Fruit fly (Drosophila melanogaster): ENCODE data around the gene Tollo.

Gene Tollo

dm6 chr3L:15266628-15267027 is 31.2 kb downstream of the Tollo start:
- TF ChIP-seq CG8478 (optimal IDR thresholded peaks at IDR 0.05) = no peak
- no peak for TF ChIP-seq psq (optimal IDR thresholded peaks at IDR 0.05)
- TF ChIP-seq Dll (optimal IDR thresholded peaks at IDR 0.05) = no peak
- no peak for TF ChIP-seq EcR (GFP tag; optimal IDR thresholded peaks at IDR 0.05)
- TF ChIP-seq usp (GFP tag; optimal IDR thresholded peaks at IDR 0.05) = no peak

- no peak for TF ChIP-seq EcR (GFP tag; optimal IDR thresholded peaks at IDR 0.05)
- TF ChIP-seq usp (GFP tag; optimal IDR thresholded peaks at IDR 0.05) = no peak
- TF ChIP-seq Dll (optimal IDR thresholded peaks at IDR 0.05) = no peak
- TF ChIP-seq psq (optimal IDR thresholded peaks at IDR 0.05) = no peak
- no peak for TF ChIP-seq pan (optimal IDR thresholded peaks at IDR 0.05)
- no peak for TF ChIP-seq CG8478 (optimal IDR thresholded peaks at IDR 0.05)
Measured at dm6 chr3L:15267710-15268609, 32.5 kb downstream of the Tollo start.

- TF ChIP-seq pan (optimal IDR thresholded peaks at IDR 0.05) = no peak
- no peak for TF ChIP-seq EcR (GFP tag; optimal IDR thresholded peaks at IDR 0.05)
- TF ChIP-seq usp (GFP tag; optimal IDR thresholded peaks at IDR 0.05) = no peak
- TF ChIP-seq Dll (optimal IDR thresholded peaks at IDR 0.05) = no peak
- TF ChIP-seq CG8478 (optimal IDR thresholded peaks at IDR 0.05) = no peak
- no peak for TF ChIP-seq psq (optimal IDR thresholded peaks at IDR 0.05)
Measured at dm6 chr3L:15268707-15269385, 33.4 kb downstream of the Tollo start.

- no peak for TF ChIP-seq Dll (optimal IDR thresholded peaks at IDR 0.05)
- TF ChIP-seq EcR (GFP tag; optimal IDR thresholded peaks at IDR 0.05) = no peak
- TF ChIP-seq pan (optimal IDR thresholded peaks at IDR 0.05) = no peak
- TF ChIP-seq usp (GFP tag; optimal IDR thresholded peaks at IDR 0.05) = no peak
- no peak for TF ChIP-seq CG8478 (optimal IDR thresholded peaks at IDR 0.05)
- TF ChIP-seq psq (optimal IDR thresholded peaks at IDR 0.05) = no peak
Measured at dm6 chr3L:15275469-15276153, 40.2 kb downstream of the Tollo start.

dm6 chr3L:15281069-15281468 is 45.6 kb downstream of the Tollo start:
- TF ChIP-seq Dll (optimal IDR thresholded peaks at IDR 0.05) = no peak
- TF ChIP-seq EcR (GFP tag; optimal IDR thresholded peaks at IDR 0.05) = no peak
- no peak for TF ChIP-seq pan (optimal IDR thresholded peaks at IDR 0.05)
- TF ChIP-seq CG8478 (optimal IDR thresholded peaks at IDR 0.05) = no peak
- no peak for TF ChIP-seq usp (GFP tag; optimal IDR thresholded peaks at IDR 0.05)
- TF ChIP-seq psq (optimal IDR thresholded peaks at IDR 0.05) = no peak

- TF ChIP-seq psq (optimal IDR thresholded peaks at IDR 0.05) (no peak), CG8478 (optimal IDR thresholded peaks at IDR 0.05) (no peak), EcR (GFP tag; optimal IDR thresholded peaks at IDR 0.05) (no peak), usp (GFP tag; optimal IDR thresholded peaks at IDR 0.05) (no peak), pan (optimal IDR thresholded peaks at IDR 0.05) (no peak), Dll (optimal IDR thresholded peaks at IDR 0.05) (no peak)
Measured at dm6 chr3L:15286948-15287347, 51.5 kb downstream of the Tollo start.

- TF ChIP-seq Dll (optimal IDR thresholded peaks at IDR 0.05) (no peak), CG8478 (optimal IDR thresholded peaks at IDR 0.05) (no peak), psq (optimal IDR thresholded peaks at IDR 0.05) (no peak), usp (GFP tag; optimal IDR thresholded peaks at IDR 0.05) (no peak), EcR (GFP tag; optimal IDR thresholded peaks at IDR 0.05) (no peak), pan (optimal IDR thresholded peaks at IDR 0.05) (no peak)
Measured at dm6 chr3L:15289257-15289762, 53.9 kb downstream of the Tollo start.
